Fruit fly (Drosophila melanogaster) Kc167 (cell line): Measurements from ENCODE around the gene kek6.

Experiments used
- Myc ChIP-seq: fragments of >200 bp; optimal IDR thresholded peaks from 2 replicates; lab custom pipeline; 2017; ENCODE audit warnings: missing external identifiers
- Sin3A ChIP-seq: fragments of >200 bp; optimal IDR thresholded peaks from 2 replicates; lab custom pipeline; 2018; ENCODE audit warnings: missing external identifiers
- h ChIP-seq: fragments of >200 bp; optimal IDR thresholded peaks from 3 replicates; lab custom pipeline; 2018; ENCODE audit warnings: missing external identifiers
- insv ChIP-seq: fragments of >200 bp; optimal IDR thresholded peaks from 3 replicates; lab custom pipeline; 2018; ENCODE audit warnings: missing external identifiers
- psq ChIP-seq: fragments of >200 bp; optimal IDR thresholded peaks from 2 replicates; lab custom pipeline; 2017; ENCODE audit warnings: missing external identifiers
- ttk ChIP-seq: sonication (Bioruptor generic); optimal IDR thresholded peaks from 2 replicates; lab custom pipeline; 2017; ENCODE audit warnings: missing external identifiers

kek6 gene

dm6 chr3R:31621814-31622213 is at the start of gene kek6:
kek6 (plus strand) TSS chr3R:31622136.
- TF ChIP-seq insv (lab: Kevin White, UChicago) (no peak), h (no peak), ttk (lab: Kevin White, UChicago) (no peak), psq (no peak), Myc (no peak), Sin3A (no peak)

DNA sequence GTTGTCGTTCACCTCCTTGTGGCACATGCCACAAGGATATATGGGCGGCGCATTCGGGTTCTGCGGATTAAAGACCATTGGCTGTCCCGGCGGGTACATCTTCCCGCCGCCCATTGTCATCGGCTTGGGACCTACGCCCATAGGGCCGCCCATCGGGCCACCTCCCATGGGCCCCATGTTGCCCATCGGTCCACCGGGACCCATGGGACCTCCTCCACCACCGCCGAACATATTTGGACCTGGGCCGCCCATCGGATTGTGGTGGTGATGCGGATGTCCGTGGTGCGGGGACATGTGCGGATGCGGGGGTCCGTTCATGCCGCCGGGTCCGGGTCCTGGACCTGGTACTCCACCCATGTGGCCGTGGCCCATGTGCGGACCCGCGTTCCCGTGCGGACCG is 44.6 kb upstream of the kek6 start:
- TF ChIP-seq psq (no peak), Myc (no peak), h (no peak), Sin3A (no peak), insv (lab: Kevin White, UChicago) (no peak), ttk (lab: Kevin White, UChicago) (no peak)

- TF ChIP-seq psq, result no peak
Observed at dm6 chr3R:31580032-31580431, 41.9 kb upstream of the kek6 start.

- no peak for TF ChIP-seq h
- TF ChIP-seq insv (lab: Kevin White, UChicago), result no peak
- no peak for TF ChIP-seq ttk (lab: Kevin White, UChicago)
- no peak for TF ChIP-seq Myc
- TF ChIP-seq psq, result no peak
Observed at dm6 chr3R:31580586-31580994, 41.3 kb upstream of the kek6 start, which contains the start of the genes pygo and rod. pygo (minus strand) TSS chr3R:31580699. rod (plus strand) TSS chr3R:31580951.

- no peak for TF ChIP-seq Sin3A
- TF ChIP-seq Myc, result no peak
- TF ChIP-seq insv (lab: Kevin White, UChicago), result no peak
- TF ChIP-seq psq, result no peak
- no peak for TF ChIP-seq h
- TF ChIP-seq ttk (lab: Kevin White, UChicago), result no peak
Observed at dm6 chr3R:31588374-31588773, 33.6 kb upstream of the kek6 start, which contains the start of gene CG1635. CG1635 (plus strand) TSS chr3R:31588673.

- TF ChIP-seq h, result no peak
- TF ChIP-seq Myc, result no peak
- TF ChIP-seq insv (lab: Kevin White, UChicago), result no peak
- TF ChIP-seq ttk (lab: Kevin White, UChicago), result no peak
- no peak for TF ChIP-seq psq
- no peak for TF ChIP-seq Sin3A
Observed at dm6 chr3R:31590281-31590680, 31.7 kb upstream of the kek6 start, which contains the start of gene CG1638. CG1638 (plus strand) TSS chr3R:31590581.

DNA sequence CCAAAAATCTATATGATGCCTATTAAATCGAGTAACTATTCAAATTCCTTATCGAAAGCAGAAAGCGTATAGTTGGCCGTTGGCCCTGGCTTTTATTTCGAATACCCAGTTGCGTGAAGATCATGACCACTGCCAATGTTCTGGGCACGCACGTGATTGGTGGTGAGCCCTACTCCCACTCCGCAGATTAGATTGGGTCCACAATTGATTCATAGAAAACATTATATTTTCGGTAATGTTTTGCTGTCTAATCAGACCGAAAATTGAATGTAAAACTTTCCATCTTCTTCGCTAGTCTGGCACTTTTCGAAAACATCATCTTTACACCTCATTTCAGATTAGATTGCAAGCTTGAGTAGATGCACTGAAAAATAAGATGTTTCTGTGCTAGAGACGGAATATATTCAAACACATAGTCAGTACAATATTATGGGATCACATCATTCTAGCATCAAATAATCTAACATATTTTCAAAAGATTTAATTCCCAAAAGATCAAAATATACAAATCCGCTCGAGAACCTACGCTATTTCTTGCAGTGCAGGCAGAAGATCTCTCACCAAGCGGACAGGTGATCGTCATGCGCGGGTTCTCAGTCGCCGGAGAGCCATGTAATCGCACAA is 29.6 kb upstream of the kek6 start, which contains the start of gene CG1774:
CG1774 (plus strand) TSS at position 548 of the 624 bp plus-strand sequence.
- TF ChIP-seq ttk (lab: Kevin White, UChicago) (no peak), Myc (no peak), Sin3A (no peak), psq (no peak), h (no peak), insv (lab: Kevin White, UChicago) (no peak)

- TF ChIP-seq psq (no peak), Myc (no peak), ttk (lab: Kevin White, UChicago) (no peak), insv (lab: Kevin White, UChicago) (no peak), h (no peak), Sin3A (no peak)
Observed at dm6 chr3R:31596071-31596883, 25.7 kb upstream of the kek6 start, which contains the start of gene RpL6. RpL6 (minus strand) TSS chr3R:31596204.

DNA sequence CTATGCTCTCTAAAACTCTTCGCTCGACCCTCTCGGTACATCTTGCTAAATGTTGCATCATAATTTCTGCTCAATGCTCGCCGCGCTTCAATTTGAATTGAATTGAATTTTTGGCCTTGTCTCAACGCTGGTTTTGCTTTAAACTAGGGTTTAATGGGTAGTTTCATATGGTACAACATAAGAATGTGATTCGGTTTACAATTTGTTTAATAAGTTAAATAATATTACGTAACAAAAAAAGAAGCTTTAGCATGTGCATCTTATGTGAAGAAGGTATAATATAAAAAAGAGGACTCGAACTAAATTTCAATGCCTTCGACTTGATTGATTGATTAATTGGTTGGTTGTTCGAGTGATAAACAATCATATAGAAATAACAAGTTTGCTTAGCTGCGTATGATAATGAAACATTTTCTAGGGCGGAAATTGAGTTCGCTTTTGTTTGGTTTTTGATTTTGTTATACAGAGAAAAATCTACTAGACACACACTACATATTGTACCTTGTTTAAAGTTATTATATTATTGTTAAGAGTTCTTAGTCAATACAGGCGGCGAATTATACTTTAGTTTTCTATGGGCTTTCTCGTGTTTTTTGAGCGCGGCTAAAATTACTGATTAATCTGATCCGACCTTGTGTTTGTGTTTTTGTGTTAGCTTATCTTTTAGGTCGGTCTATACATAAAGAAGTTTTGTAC is 24.1 kb upstream of the kek6 start:
- TF ChIP-seq Sin3A, result no peak
- TF ChIP-seq h, result no peak

DNA sequence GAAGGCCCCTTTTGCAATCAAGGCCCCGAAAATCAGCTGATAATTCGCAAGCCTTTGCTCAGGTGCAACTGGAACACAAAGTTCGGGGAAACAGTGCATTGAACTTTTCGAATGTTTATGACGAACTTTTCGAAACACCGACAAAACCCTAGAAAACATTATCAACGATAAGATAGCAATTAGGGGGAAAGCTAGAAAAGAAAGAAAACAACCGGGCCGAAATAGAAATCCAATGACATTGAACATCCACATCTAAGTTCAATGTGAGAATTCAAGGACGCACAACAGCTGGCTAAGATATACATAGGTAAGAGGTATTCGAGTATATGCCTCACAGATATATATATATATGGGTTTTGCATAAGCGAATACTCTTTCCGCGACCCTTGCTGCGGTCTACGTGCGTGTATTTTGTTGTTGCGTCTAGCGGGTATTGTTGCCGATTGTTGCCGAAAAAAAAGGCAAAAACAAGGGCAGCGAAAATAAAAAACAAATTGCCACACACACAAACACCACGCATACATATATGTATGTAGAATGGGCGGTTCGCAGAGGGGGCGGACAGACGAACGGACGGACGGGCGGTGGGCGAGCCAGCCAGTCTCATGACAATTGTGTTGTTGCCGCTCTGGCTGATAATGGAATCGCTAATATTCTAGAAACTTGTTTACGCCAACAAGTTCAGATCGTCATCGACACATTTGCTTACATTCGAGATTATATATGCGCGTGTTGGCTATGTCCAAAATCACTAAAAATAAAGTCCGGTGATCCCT is 22.2 kb upstream of the kek6 start:
- TF ChIP-seq insv (lab: Kevin White, UChicago) (no peak), psq (no peak), h (no peak), ttk (lab: Kevin White, UChicago) (no peak), Sin3A (no peak), Myc (no peak)

dm6 chr3R:31603246-31603645 is 18.7 kb upstream of the kek6 start:
- TF ChIP-seq Myc, result no peak
- TF ChIP-seq Sin3A, result no peak
- no peak for TF ChIP-seq psq
- no peak for TF ChIP-seq h
- TF ChIP-seq insv (lab: Kevin White, UChicago), result no peak
- TF ChIP-seq ttk (lab: Kevin White, UChicago), result no peak

- TF ChIP-seq Sin3A, result no peak
- TF ChIP-seq ttk (lab: Kevin White, UChicago), result no peak
- no peak for TF ChIP-seq psq
Observed at dm6 chr3R:31603655-31604054, 18.3 kb upstream of the kek6 start.
